Worm (Caenorhabditis elegans): ENCODE data around the gene C16E9.1.

C16E9.1 gene

ce11 chrX:6956299-6956698, 16.3 kb downstream of the C16E9.1 start, which contains the start of gene inx-1:
Gene inx-1, minus strand, starts transcription at chrX:6956399.
- no peak for TF ChIP-seq egl-5 (tag; optimal IDR thresholded peaks at IDR 0.05)
- no peak for TF ChIP-seq ceh-9 (tag; optimal IDR thresholded peaks at IDR 0.05)
- no peak for TF ChIP-seq ztf-11 (tag; optimal IDR thresholded peaks at IDR 0.05)
- TF ChIP-seq snpc-4 (tag; optimal IDR thresholded peaks at IDR 0.05) = no peak

ce11 chrX:6958914-6959313, 18.9 kb downstream of the C16E9.1 start:
- TF ChIP-seq lin-39 (tag; optimal IDR thresholded peaks at IDR 0.05) = peak; percentile 5
- no peak for TF ChIP-seq ceh-16 (tag; optimal IDR thresholded peaks at IDR 0.05)

- TF ChIP-seq snpc-4 (tag; optimal IDR thresholded peaks at IDR 0.05) (no peak), ceh-9 (tag; optimal IDR thresholded peaks at IDR 0.05) (no peak), ceh-28 (tag; optimal IDR thresholded peaks at IDR 0.05) (no peak), egl-5 (tag; optimal IDR thresholded peaks at IDR 0.05) (peak; percentile 49)
Measured at ce11 chrX:6959534-6959933, 19.5 kb downstream of the C16E9.1 start.

- TF ChIP-seq mdl-1 (tag; optimal IDR thresholded peaks at IDR 0.05) (no peak), nfya-1 (tag; optimal IDR thresholded peaks at IDR 0.05; ENCODE audit: insufficient read depth) (peak; percentile 5)
Measured at ce11 chrX:6962347-6962746, 22.3 kb downstream of the C16E9.1 start.

- TF ChIP-seq R02D3.7 (tag; optimal IDR thresholded peaks at IDR 0.05) = no peak
- no peak for TF ChIP-seq ama-1 (optimal IDR thresholded peaks at IDR 0.05)
- no peak for TF ChIP-seq pha-4 (tag; optimal IDR thresholded peaks at IDR 0.05)
- no peak for TF ChIP-seq ceh-16 (tag; optimal IDR thresholded peaks at IDR 0.05)
- TF ChIP-seq hmg-11 (tag; optimal IDR thresholded peaks at IDR 0.05) = no peak
- no peak for TF ChIP-seq nhr-43 (tag; optimal IDR thresholded peaks at IDR 0.05; ENCODE audit: poor library complexity, severe bottlenecking)
- TF ChIP-seq egl-5 (tag; optimal IDR thresholded peaks at IDR 0.05) = no peak
- TF ChIP-seq lsy-12 (tag; optimal IDR thresholded peaks at IDR 0.05) = no peak
- TF ChIP-seq elt-1 (tag; optimal IDR thresholded peaks at IDR 0.05) = no peak
- TF ChIP-seq unc-62 (GFP tag; optimal IDR thresholded peaks at IDR 0.05) = no peak
- no peak for TF ChIP-seq zag-1 (tag; optimal IDR thresholded peaks at IDR 0.05)
- no peak for TF ChIP-seq nhr-76 (tag; optimal IDR thresholded peaks at IDR 0.05)
Measured at ce11 chrX:6963842-6964241, 23.8 kb downstream of the C16E9.1 start.

ce11 chrX:6967057-6967456, 27.0 kb downstream of the C16E9.1 start, which contains the start of gene F01E11.3:
Gene F01E11.3, plus strand, starts transcription at chrX:6967357.
- TF ChIP-seq ceh-82 (tag; optimal IDR thresholded peaks at IDR 0.05) (no peak), eor-1 (tag; optimal IDR thresholded peaks at IDR 0.05) (no peak), unc-39 (tag; optimal IDR thresholded peaks at IDR 0.05) (no peak), mdl-1 (tag; optimal IDR thresholded peaks at IDR 0.05) (no peak), nhr-237 (tag; optimal IDR thresholded peaks at IDR 0.05) (no peak), ceh-16 (tag; optimal IDR thresholded peaks at IDR 0.05) (no peak), nhr-76 (tag; optimal IDR thresholded peaks at IDR 0.05) (no peak), tbx-2 (tag; optimal IDR thresholded peaks at IDR 0.05) (no peak), ZK546.5 (tag; optimal IDR thresholded peaks at IDR 0.05) (no peak), ceh-28 (tag; optimal IDR thresholded peaks at IDR 0.05) (no peak), mml-1 (tag; optimal IDR thresholded peaks at IDR 0.05) (no peak), ztf-11 (tag; optimal IDR thresholded peaks at IDR 0.05) (no peak), elt-3 (tag; optimal IDR thresholded peaks at IDR 0.05) (no peak), skn-1 (tag; optimal IDR thresholded peaks at IDR 0.05) (no peak)

- TF ChIP-seq egl-5 (tag; optimal IDR thresholded peaks at IDR 0.05) = no peak
- TF ChIP-seq eor-1 (tag; optimal IDR thresholded peaks at IDR 0.05) = no peak
- no peak for TF ChIP-seq nhr-77 (tag; optimal IDR thresholded peaks at IDR 0.05)
- no peak for TF ChIP-seq nhr-76 (tag; optimal IDR thresholded peaks at IDR 0.05)
- TF ChIP-seq unc-62 (GFP tag; optimal IDR thresholded peaks at IDR 0.05) = no peak
- no peak for TF ChIP-seq nhr-11 (tag; optimal IDR thresholded peaks at IDR 0.05)
- no peak for TF ChIP-seq nhr-43 (tag; optimal IDR thresholded peaks at IDR 0.05; ENCODE audit: poor library complexity, severe bottlenecking)
- TF ChIP-seq sea-2 (GFP tag; optimal IDR thresholded peaks at IDR 0.05) = no peak
- TF ChIP-seq ztf-11 (tag; optimal IDR thresholded peaks at IDR 0.05) = no peak
Measured at ce11 chrX:6968553-6968952, 28.5 kb downstream of the C16E9.1 start.

All from whole organism, L3 larva.